Worm (Caenorhabditis elegans) whole organism, mixed stage, embryonic: ENCODE measurements around the gene F41E6.8.
A peak's percentile ranks its signal among the peaks of the same experiment; 100 is the strongest.

ENCODE experiments used
- ces-1 ChIP-seq: fragments of 150-350 bp; optimal IDR thresholded peaks from 2 replicates; lab custom pipeline; 2014; ENCODE audit warnings: missing biosample characterization, missing genetic modification reagents, missing genetic modification characterization
- cnd-1 ChIP-seq: fragments of 200-800 bp; sonication (Bioruptor generic); optimal IDR thresholded peaks from 2 replicates; lab custom pipeline; 2018; ENCODE audit warnings: mild to moderate bottlenecking, missing genetic modification characterization, missing compliant biosample characterization
- elt-1 ChIP-seq: sonication (generic microtip); optimal IDR thresholded peaks from 2 replicates; lab custom pipeline; 2017; ENCODE audit warnings: missing genetic modification characterization, mild to moderate bottlenecking, missing compliant biosample characterization, antibody characterized with exemption, moderate library complexity, borderline replicate concordance; ENCODE audit not compliant: insufficient read depth
- lin-13 ChIP-seq: fragments of 150-350 bp; optimal IDR thresholded peaks from 2 replicates; lab custom pipeline; 2014; ENCODE audit warnings: missing biosample characterization, missing genetic modification characterization
- mls-2 ChIP-seq: sonication (generic microtip); optimal IDR thresholded peaks from 2 replicates; lab custom pipeline; 2016; ENCODE audit warnings: mild to moderate bottlenecking, missing genetic modification characterization, moderate library complexity, missing compliant biosample characterization
- nhr-12 ChIP-seq: fragments of 150-350 bp; optimal IDR thresholded peaks from 2 replicates; lab custom pipeline; 2014; ENCODE audit warnings: missing biosample characterization, missing genetic modification characterization
- nhr-2 ChIP-seq: fragments of 150-350 bp; optimal IDR thresholded peaks from 2 replicates; lab custom pipeline; 2014; ENCODE audit warnings: missing biosample characterization, missing genetic modification characterization
- nhr-237 ChIP-seq: fragments of 150-350 bp; optimal IDR thresholded peaks from 2 replicates; lab custom pipeline; 2014; ENCODE audit warnings: missing biosample characterization, missing genetic modification characterization
- nhr-76 ChIP-seq: sonication (generic microtip); optimal IDR thresholded peaks from 2 replicates; lab custom pipeline; 2017; ENCODE audit warnings: missing biosample characterization, missing genetic modification characterization
- snpc-4 ChIP-seq: fragments of 150-350 bp; optimal IDR thresholded peaks from 2 replicates; lab custom pipeline; 2014; ENCODE audit warnings: missing biosample characterization, missing genetic modification characterization
- tbx-8 ChIP-seq: fragments of 200-800 bp; sonication (Bioruptor generic); optimal IDR thresholded peaks from 2 replicates; lab custom pipeline; 2018; ENCODE audit warnings: mild to moderate bottlenecking, missing genetic modification characterization, moderate library complexity, missing compliant biosample characterization
- unc-62 ChIP-seq: fragments of 150-350 bp; optimal IDR thresholded peaks from 2 replicates; lab custom pipeline; 2014; ENCODE audit warnings: missing biosample characterization, missing genetic modification reagents, missing genetic modification characterization

- TF ChIP-seq cnd-1 (tag; lab: Kevin White, UChicago) (no peak), nhr-237 (tag; lab: Kevin White, UChicago) (no peak), snpc-4 (no peak), lin-13 (tag; lab: Kevin White, UChicago) (peak; percentile 45), nhr-12 (no peak), mls-2 (tag; lab: Kevin White, UChicago) (no peak), tbx-8 (GFP tag; lab: Kevin White, UChicago) (no peak), nhr-76 (no peak), elt-1 (tag; lab: Kevin White, UChicago) (no peak), nhr-2 (no peak), ces-1 (GFP tag; lab: Kevin White, UChicago) (no peak), unc-62 (GFP tag; lab: Kevin White, UChicago) (no peak)
Measured at ce11 chrV:8569841-8570361, 31.4 kb downstream of the F41E6.8 start, which contains the start of the genes F25G6.9 and symk-1.
